Fruit fly (Drosophila melanogaster): ENCODE measurements around the gene CG1632.

dm6 chrX:8243251-8243650 is 9.2 kb upstream of the CG1632 start:
- no peak for TF ChIP-seq CTCF (optimal IDR thresholded peaks at IDR 0.05)
- TF ChIP-seq CG8478 (optimal IDR thresholded peaks at IDR 0.05), result no peak
